Worm (Caenorhabditis elegans) whole organism, L4 larva: ENCODE results near the gene paqr-1.

Source experiments
- F26F4.8 ChIP-seq: fragments of 200-800 bp; sonication (Bioruptor generic); conservative IDR thresholded peaks from 2 replicates; pipeline ENCODE4 v1.3.6; 2022; ENCODE audit warnings: missing genetic modification characterization, missing compliant biosample characterization
- F49E8.2 ChIP-seq: sonication (generic microtip); optimal IDR thresholded peaks from 2 replicates; lab custom pipeline; 2016; ENCODE audit warnings: missing compliant biosample characterization, mild to moderate bottlenecking, missing genetic modification characterization, borderline replicate concordance
- R02D3.7 ChIP-seq: fragments of 150-350 bp; sonication (generic microtip); optimal IDR thresholded peaks from 3 replicates; lab custom pipeline; 2014; ENCODE audit warnings: missing biosample characterization, missing genetic modification characterization
- T26A8.4 ChIP-seq: fragments of 200-800 bp; sonication (Bioruptor generic); IDR thresholded peaks from 2 replicates; pipeline ENCODE4 v1.3.6; 2022; ENCODE audit warnings: missing genetic modification characterization, missing compliant biosample characterization
- Y5F2A.4 ChIP-seq: fragments of 200-800 bp; sonication (Bioruptor generic); optimal IDR thresholded peaks from 2 replicates; lab custom pipeline; 2018; ENCODE audit warnings: mild to moderate bottlenecking, missing genetic modification characterization, missing compliant biosample characterization
- aha-1 ChIP-seq: fragments of 150-350 bp; peaks from one replicate; lab custom pipeline; 2014; ENCODE audit warnings: missing biosample characterization, missing genetic modification characterization
- aly-2 ChIP-seq: sonication (generic microtip); optimal IDR thresholded peaks from 2 replicates; lab custom pipeline; 2018; ENCODE audit warnings: missing biosample characterization, missing genetic modification characterization
- ceh-28 ChIP-seq: fragments of 150-350 bp; optimal IDR thresholded peaks from 2 replicates; lab custom pipeline; 2014; ENCODE audit warnings: missing biosample characterization, missing genetic modification reagents, missing genetic modification characterization
- ceh-62 ChIP-seq: sonication (generic microtip); optimal IDR thresholded peaks from 2 replicates; lab custom pipeline; 2017; ENCODE audit warnings: missing biosample characterization, missing genetic modification characterization
- cey-2 ChIP-seq: sonication (generic microtip); optimal IDR thresholded peaks from 3 replicates; lab custom pipeline; 2017; ENCODE audit warnings: missing genetic modification characterization, mild to moderate bottlenecking, missing compliant biosample characterization, antibody characterized with exemption, borderline replicate concordance; ENCODE audit not compliant: insufficient read depth
- daf-12 ChIP-seq: fragments of 150-350 bp; optimal IDR thresholded peaks from 2 replicates; lab custom pipeline; 2014; ENCODE audit warnings: missing biosample characterization, missing genetic modification reagents, missing genetic modification characterization
- daf-19 ChIP-seq: fragments of 200-800 bp; sonication (Bioruptor generic); conservative IDR thresholded peaks from 2 replicates; pipeline ENCODE4 v1.3.6; 2022; ENCODE audit warnings: missing genetic modification characterization, missing compliant biosample characterization
- dmd-9 ChIP-seq: fragments of 200-800 bp; sonication (Bioruptor generic); IDR thresholded peaks from 2 replicates; pipeline ENCODE4 v1.3.6; 2022; ENCODE audit warnings: missing genetic modification reagents, missing genetic modification characterization, missing compliant biosample characterization
- duxl-1 ChIP-seq: sonication (generic microtip); optimal IDR thresholded peaks from 2 replicates; lab custom pipeline; 2016; ENCODE audit warnings: mild to moderate bottlenecking, missing genetic modification characterization, moderate library complexity, missing compliant biosample characterization; ENCODE audit not compliant: poor library complexity
- egl-27 ChIP-seq: sonication (generic microtip); optimal IDR thresholded peaks from 3 replicates; lab custom pipeline; 2017; ENCODE audit warnings: missing biosample characterization, missing genetic modification reagents, missing genetic modification characterization
- hif-1 ChIP-seq, 2 experiments: sonication (generic microtip); optimal IDR thresholded peaks; 2 replicates each; lab custom pipeline; 2016 to 2017; ENCODE audit warnings: missing compliant biosample characterization in 2 of 2, missing genetic modification characterization in 2 of 2, missing genetic modification reagents in 2 of 2, missing genotype in 2 of 2, mild to moderate bottlenecking in 1 of 2
- hlh-30 ChIP-seq: sonication (generic microtip); optimal IDR thresholded peaks from 2 replicates; lab custom pipeline; 2017; ENCODE audit warnings: antibody characterized with exemption, mild to moderate bottlenecking, missing genetic modification characterization, missing compliant biosample characterization; ENCODE audit not compliant: insufficient read depth
- jun-1 ChIP-seq: fragments of 150-350 bp; optimal IDR thresholded peaks from 2 replicates; lab custom pipeline; 2014; ENCODE audit warnings: missing biosample characterization, missing genetic modification reagents, missing genetic modification characterization
- lim-7 ChIP-seq: fragments of 200-800 bp; sonication (Bioruptor generic); IDR thresholded peaks from 2 replicates; pipeline ENCODE4 v1.3.6; 2022; ENCODE audit warnings: missing genetic modification characterization, missing compliant biosample characterization
- lin-1 ChIP-seq: fragments of 200-800 bp; sonication (Bioruptor generic); IDR thresholded peaks from 2 replicates; pipeline ENCODE4 v1.3.6; 2022; ENCODE audit warnings: missing genetic modification reagents, missing genetic modification characterization, missing compliant biosample characterization
- lin-38 ChIP-seq: fragments of 200-800 bp; sonication (Bioruptor generic); IDR thresholded peaks from 2 replicates; pipeline ENCODE4 v1.3.6; 2022; ENCODE audit warnings: missing genetic modification reagents, missing genetic modification characterization, missing compliant biosample characterization
- lir-3 ChIP-seq: sonication (generic microtip); optimal IDR thresholded peaks from 2 replicates; lab custom pipeline; 2016; ENCODE audit warnings: mild to moderate bottlenecking, missing genetic modification characterization, missing compliant biosample characterization
- madf-9 ChIP-seq: fragments of 200-800 bp; sonication (Bioruptor generic); conservative IDR thresholded peaks from 2 replicates; pipeline ENCODE4 v1.3.6; 2022; ENCODE audit warnings: missing genetic modification reagents, missing genetic modification characterization, missing compliant biosample characterization
- nhr-25 ChIP-seq: sonication (generic microtip); optimal IDR thresholded peaks from 2 replicates; lab custom pipeline; 2017; ENCODE audit warnings: missing genetic modification characterization, mild to moderate bottlenecking, missing compliant biosample characterization, antibody characterized with exemption, moderate library complexity, borderline replicate concordance; ENCODE audit not compliant: insufficient read depth
- nhr-42 ChIP-seq: fragments of 200-800 bp; sonication (Bioruptor generic); IDR thresholded peaks from 2 replicates; pipeline ENCODE4 v1.3.6; 2022; ENCODE audit warnings: missing genetic modification characterization, missing compliant biosample characterization
- pqm-1 ChIP-seq: sonication (generic microtip); optimal IDR thresholded peaks from 2 replicates; lab custom pipeline; 2017; ENCODE audit warnings: missing biosample characterization, missing genetic modification characterization
- sdz-12 ChIP-seq: fragments of 200-800 bp; sonication (Bioruptor generic); optimal IDR thresholded peaks from 2 replicates; lab custom pipeline; 2018; ENCODE audit warnings: mild to moderate bottlenecking, missing genetic modification characterization, missing compliant biosample characterization
- skn-1 ChIP-seq: fragments of 150-350 bp; optimal IDR thresholded peaks from 2 replicates; lab custom pipeline; 2014; ENCODE audit warnings: missing biosample characterization, missing genetic modification characterization
- snpc-1.2 ChIP-seq: fragments of 200-800 bp; sonication (Bioruptor generic); IDR thresholded peaks from 2 replicates; pipeline ENCODE4 v1.3.6; 2022; ENCODE audit warnings: missing genetic modification reagents, missing genetic modification characterization, missing compliant biosample characterization
- tra-1 ChIP-seq: fragments of 200-800 bp; sonication (Bioruptor generic); IDR thresholded peaks from 2 replicates; pipeline ENCODE4 v1.3.6; 2022; ENCODE audit warnings: missing genetic modification reagents, missing genetic modification characterization, missing compliant biosample characterization
- unc-62 ChIP-seq, 3 experiments: fragments of 150-350 bp in 1 of 3; sonication (generic microtip); optimal IDR thresholded peaks in 2 of 3; peaks in 1 of 3; 1 replicate in 1 of 3; 2 replicates in 2 of 3; lab custom pipeline; 2014 to 2017; ENCODE audit warnings: missing biosample characterization in 3 of 3, missing genetic modification characterization in 3 of 3, missing genetic modification reagents in 3 of 3, missing genotype in 1 of 3

paqr-1 gene

ce11 chrIV:6524531-6524930 lies 30.7 kb downstream of the paqr-1 start, which contains the start of gene C01G5.5 (continued):
- TF ChIP-seq F49E8.2 (no peak), nhr-25 (tag; lab: Kevin White, UChicago) (no peak), aha-1 (peak; percentile 59), nhr-42 (GFP tag; lab: Robert Waterston, UW) (no peak), aly-2 (tag; lab: Kevin White, UChicago) (no peak), dmd-9 (GFP tag; lab: Robert Waterston, UW) (no peak), duxl-1 (tag; lab: Kevin White, UChicago) (no peak), cey-2 (tag; lab: Kevin White, UChicago) (no peak), snpc-1.2 (0 out of 2 replicates have a peak, but pooled peaks have one; percentile 32)

- TF ChIP-seq unc-62 (GFP tag; optimal IDR thresholded peaks at IDR 0.05 in 1 of 2; lab: Kevin White, UChicago) (peak in 1 of 2 experiments; percentile 94), unc-62 (tag; optimal IDR thresholded peaks at IDR 0.05; lab: Kevin White, UChicago) (no peak), daf-12 (tag; lab: Kevin White, UChicago) (no peak)
These were observed 31.5 kb downstream of the paqr-1 start for ce11 chrIV:6523773-6524172.

ce11 chrIV:6522305-6522917 lies 32.8 kb downstream of the paqr-1 start, which contains the start of gene ddi-1:
Gene ddi-1, plus strand, starts transcription at chrIV:6522867.
- TF ChIP-seq daf-19 (GFP tag; lab: Robert Waterston, UW), result no peak
- no peak for TF ChIP-seq ceh-28 (tag; lab: Kevin White, UChicago)
- TF ChIP-seq lin-38 (GFP tag; lab: Robert Waterston, UW), result peak; percentile 33
- TF ChIP-seq lim-7 (GFP tag; lab: Robert Waterston, UW), result no peak
- TF ChIP-seq tra-1 (GFP tag; lab: Robert Waterston, UW), result no peak
- TF ChIP-seq dmd-9 (GFP tag; lab: Robert Waterston, UW), result no peak
- peak; percentile 82 for TF ChIP-seq hlh-30 (tag; lab: Kevin White, UChicago)
- TF ChIP-seq T26A8.4 (GFP tag; lab: Robert Waterston, UW), result no peak

ce11 chrIV:6519593-6519992 lies 35.6 kb downstream of the paqr-1 start, which contains the start of gene C01G5.9:
Gene C01G5.9, plus strand, starts transcription at chrIV:6519893.
- TF ChIP-seq lin-38 (GFP tag; lab: Robert Waterston, UW), result no peak
- TF ChIP-seq pqm-1 (tag; lab: Kevin White, UChicago), result no peak
- no peak for TF ChIP-seq lin-1 (GFP tag; lab: Robert Waterston, UW)
- TF ChIP-seq T26A8.4 (GFP tag; lab: Robert Waterston, UW), result no peak
- TF ChIP-seq ceh-62 (tag; lab: Kevin White, UChicago), result no peak
- TF ChIP-seq snpc-1.2, result no peak
- TF ChIP-seq skn-1 (tag; lab: Kevin White, UChicago), result no peak
- no peak for TF ChIP-seq hif-1 (tag; optimal IDR thresholded peaks at IDR 0.05; lab: Kevin White, UChicago)
- TF ChIP-seq hlh-30 (tag; lab: Kevin White, UChicago), result no peak
- no peak for TF ChIP-seq dmd-9 (GFP tag; lab: Robert Waterston, UW)
- TF ChIP-seq madf-9 (GFP tag; lab: Robert Waterston, UW), result no peak
- TF ChIP-seq Y5F2A.4, result no peak
- TF ChIP-seq F26F4.8 (GFP tag; lab: Robert Waterston, UW), result no peak
- TF ChIP-seq daf-19 (GFP tag; lab: Robert Waterston, UW), result no peak
- no peak for TF ChIP-seq jun-1 (tag; lab: Kevin White, UChicago)
- no peak for TF ChIP-seq lir-3 (tag; lab: Kevin White, UChicago)
- no peak for TF ChIP-seq R02D3.7 (tag; lab: Kevin White, UChicago)
- TF ChIP-seq egl-27 (tag; lab: Kevin White, UChicago), result no peak
- no peak for TF ChIP-seq sdz-12 (GFP tag; lab: Kevin White, UChicago)
